Fruit fly (Drosophila melanogaster): ENCODE data around the gene CG9098.

CG9098 gene

DNA sequence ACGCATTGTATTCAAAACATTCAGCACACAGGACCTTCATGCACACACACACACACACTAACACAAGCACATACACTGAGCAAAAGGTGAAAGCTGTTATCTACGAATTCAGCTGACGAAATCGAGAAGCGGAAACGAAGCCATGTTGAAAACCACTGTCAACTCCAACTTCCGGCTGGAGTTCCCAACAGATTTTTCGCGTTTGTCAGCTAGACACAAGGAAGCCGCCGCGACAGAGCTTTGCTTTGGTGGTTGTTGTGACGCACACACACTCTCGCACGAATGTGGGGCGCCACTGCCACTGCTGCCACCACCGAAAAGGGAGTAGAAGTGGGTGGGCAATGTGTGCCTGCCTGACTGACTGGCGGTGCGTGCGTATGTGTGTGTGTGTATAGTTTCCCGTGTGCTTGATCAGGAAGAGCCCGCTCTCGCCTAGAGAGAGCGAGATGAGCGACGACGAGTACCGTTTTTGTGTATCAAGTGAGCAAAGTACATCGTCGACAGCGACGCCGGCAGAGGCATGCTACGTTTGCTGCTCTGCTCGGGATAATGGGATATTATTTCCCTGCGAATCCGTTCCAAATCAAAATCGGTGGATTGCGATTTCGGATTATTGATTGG lies 14.4 kb downstream of the CG9098 start (continued):
- TF ChIP-seq CG7271 (tag; optimal IDR thresholded peaks at IDR 0.05) (peak; percentile 73), CG18764 (GFP tag; optimal IDR thresholded peaks at IDR 0.05) (no peak), wdn (GFP tag; IDR thresholded peaks at IDR 0.05) (no peak), CG17612 (GFP tag; IDR thresholded peaks at IDR 0.05) (no peak), CG33557 (GFP tag; optimal IDR thresholded peaks at IDR 0.05) (peak; percentile 66), CG14710 (tag; optimal IDR thresholded peaks at IDR 0.05) (peak; percentile 51), CG1602 (GFP tag; optimal IDR thresholded peaks at IDR 0.05) (no peak), CoRest (tag; optimal IDR thresholded peaks at IDR 0.05) (peak; percentile 39), B-H2 (GFP tag; optimal IDR thresholded peaks at IDR 0.05) (no peak), CG7372 (GFP tag; IDR thresholded peaks at IDR 0.05) (no peak), ham (GFP tag; IDR thresholded peaks at IDR 0.05) (no peak), pros (GFP tag; optimal IDR thresholded peaks at IDR 0.05) (peak; percentile 38), ind (GFP tag; optimal IDR thresholded peaks at IDR 0.05) (no peak), Mad (GFP tag; optimal IDR thresholded peaks at IDR 0.05) (no peak), fd64A (GFP tag; optimal IDR thresholded peaks at IDR 0.05) (peak; percentile 78), repo (GFP tag; optimal IDR thresholded peaks at IDR 0.05) (no peak), HLH54F (GFP tag; optimal IDR thresholded peaks at IDR 0.05) (no peak), pfk (GFP tag; optimal IDR thresholded peaks at IDR 0.05) (no peak), Optix (GFP tag; IDR thresholded peaks at IDR 0.05) (no peak), Adf1 (GFP tag; IDR thresholded peaks at IDR 0.05) (peak; percentile 79), Nf-YC (tag; optimal IDR thresholded peaks at IDR 0.05) (peak; percentile 67), CG12299 (tag; optimal IDR thresholded peaks at IDR 0.05) (peak; percentile 65), CG11560 (tag; IDR thresholded peaks at IDR 0.05) (no peak), kni (GFP tag; optimal IDR thresholded peaks at IDR 0.05) (peak; percentile 93), crp (GFP tag; optimal IDR thresholded peaks at IDR 0.05) (peak in 1 of 2 experiments; percentile 32), CG14441 (GFP tag; IDR thresholded peaks at IDR 0.05) (0 out of 2 replicates have a peak, but pooled peaks have one; percentile 8), run (tag; optimal IDR thresholded peaks at IDR 0.05) (peak; percentile 68), CG34224 (GFP tag; IDR thresholded peaks at IDR 0.05; ENCODE audit: partially characterized antibody) (no peak), Six4 (GFP tag; optimal IDR thresholded peaks at IDR 0.05) (no peak), CG5180 (GFP tag; optimal IDR thresholded peaks at IDR 0.05) (peak; percentile 72), CG7987 (GFP tag; optimal IDR thresholded peaks at IDR 0.05) (peak; percentile 66)

DNA sequence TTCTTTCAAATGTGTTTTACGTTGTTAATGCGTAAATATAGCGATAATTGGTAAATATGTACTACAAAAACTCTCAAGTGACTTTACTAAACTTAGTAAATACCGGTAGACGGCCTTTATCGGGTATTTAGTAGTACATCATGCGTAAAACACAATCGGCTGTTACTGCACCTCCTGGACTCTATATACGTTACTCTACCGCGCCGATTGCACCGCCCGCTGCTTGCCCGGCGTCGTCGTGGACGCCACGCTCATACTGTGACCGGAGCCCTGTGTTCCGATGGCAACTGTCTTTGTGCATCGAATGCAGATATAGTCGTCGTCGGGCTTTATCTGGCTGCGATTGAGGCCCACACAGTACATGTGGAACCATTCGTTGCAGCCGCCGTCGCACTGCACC lies 21.7 kb downstream of the CG9098 start:
- TF ChIP-seq CG7963 (GFP tag; IDR thresholded peaks at IDR 0.05; ENCODE audit: partially characterized antibody) (0 out of 3 replicates have a peak, but pooled peaks have one; percentile 31), nom (GFP tag; optimal IDR thresholded peaks at IDR 0.05) (peak; percentile 58), ranshi (GFP tag; IDR thresholded peaks at IDR 0.05) (no peak)

dm6 chr2L:5988115-5989092 lies 23.7 kb downstream of the CG9098 start:
- no peak for TF ChIP-seq CG17829 (tag; optimal IDR thresholded peaks at IDR 0.05)
- peak; percentile 53; the same call in 1 of the 4 replicates for TF ChIP-seq chinmo (GFP tag; IDR thresholded peaks at IDR 0.05; ENCODE audit: partially characterized antibody)
- no peak for TF ChIP-seq ac (GFP tag; optimal IDR thresholded peaks at IDR 0.05)
- TF ChIP-seq H2.0 (GFP tag; IDR thresholded peaks at IDR 0.05) = no peak
- no peak for TF ChIP-seq CG18262 (tag; optimal IDR thresholded peaks at IDR 0.05)
- TF ChIP-seq CG4282 (GFP tag; optimal IDR thresholded peaks at IDR 0.05) = no peak
- no peak for TF ChIP-seq Camta (GFP tag; optimal IDR thresholded peaks at IDR 0.05)
- 0 out of 2 replicates have a peak, but pooled peaks have one; percentile 37 for TF ChIP-seq sens-2 (GFP tag; IDR thresholded peaks at IDR 0.05)
- no peak for TF ChIP-seq tll (GFP tag; optimal IDR thresholded peaks at IDR 0.05)
- 0 out of 3 replicates have a peak, but pooled peaks have one; percentile 21 for TF ChIP-seq ci (GFP tag; IDR thresholded peaks at IDR 0.05)
- TF ChIP-seq psq (GFP tag; optimal IDR thresholded peaks at IDR 0.05) = no peak
- TF ChIP-seq E2f1 (GFP tag; IDR thresholded peaks at IDR 0.05) = no peak
- no peak for TF ChIP-seq da (GFP tag; optimal IDR thresholded peaks at IDR 0.05)

Measured in whole organism, embryonic.